Fruit fly (Drosophila melanogaster) whole organism, embryonic: ENCODE measurements around the gene Chd1.

Experiments
- Atf3 ChIP-seq: fragments of 200-800 bp; sonication (Bioruptor generic); optimal IDR thresholded peaks from 3 replicates; lab custom pipeline; 2016; ENCODE audit warnings: missing biosample characterization, missing genetic modification characterization
- Awh ChIP-seq: fragments of 200-800 bp; sonication (Bioruptor generic); IDR thresholded peaks from 2 replicates; pipeline ENCODE4, ENCODE4 v1.3.6; 2022; ENCODE audit warnings: missing biosample characterization, missing genetic modification characterization
- CG10267 ChIP-seq: fragments of 200-800 bp; sonication (Bioruptor generic); optimal IDR thresholded peaks from 2 replicates; lab custom pipeline; 2018; ENCODE audit warnings: missing biosample characterization, mild to moderate bottlenecking, missing genetic modification characterization, moderate library complexity
- CG10431 ChIP-seq: fragments of 200-800 bp; sonication (Bioruptor generic); optimal IDR thresholded peaks from 3 replicates; lab custom pipeline; 2018; ENCODE audit warnings: missing biosample characterization, mild to moderate bottlenecking, missing genetic modification characterization
- CG11504 ChIP-seq: fragments of 200-800 bp; sonication (Bioruptor generic); optimal IDR thresholded peaks from 3 replicates; lab custom pipeline; 2019; ENCODE audit warnings: missing biosample characterization, mild to moderate bottlenecking, missing genetic modification characterization, moderate library complexity
- CG13287 ChIP-seq: fragments of 200-800 bp; sonication (Bioruptor generic); IDR thresholded peaks from 2 replicates; pipeline ENCODE4 v1.3.6; 2022; ENCODE audit warnings: missing biosample characterization, missing genetic modification characterization; ENCODE audit not compliant: partially characterized antibody
- CG13296 ChIP-seq: fragments of 200-800 bp; sonication (Bioruptor generic); optimal IDR thresholded peaks from 3 replicates; lab custom pipeline; 2018; ENCODE audit warnings: missing biosample characterization, mild to moderate bottlenecking, missing genetic modification characterization
- CG13424 ChIP-seq: fragments of 200-800 bp; sonication (Bioruptor generic); optimal IDR thresholded peaks from 2 replicates; lab custom pipeline; 2019; ENCODE audit warnings: missing biosample characterization, mild to moderate bottlenecking, missing genetic modification characterization, moderate library complexity
- CG14667 ChIP-seq: fragments of 200-800 bp; sonication (Bioruptor generic); IDR thresholded peaks from 2 replicates; pipeline ENCODE4 v1.3.6; 2022; ENCODE audit warnings: missing biosample characterization, missing genetic modification characterization
- CG1529 ChIP-seq: fragments of 200-800 bp; sonication (Bioruptor generic); optimal IDR thresholded peaks from 3 replicates; lab custom pipeline; 2018; ENCODE audit warnings: missing biosample characterization, missing genetic modification characterization
- CG1602 ChIP-seq: fragments of 200-800 bp; sonication (Bioruptor generic); optimal IDR thresholded peaks from 3 replicates; lab custom pipeline; 2016; ENCODE audit warnings: missing biosample characterization, missing genetic modification characterization
- CG17361 ChIP-seq: fragments of 200-800 bp; sonication (Bioruptor generic); IDR thresholded peaks from 3 replicates; pipeline ENCODE4 v1.3.6; 2022; ENCODE audit warnings: missing biosample characterization, missing genetic modification characterization
- CG30403 ChIP-seq: fragments of 200-800 bp; sonication (Bioruptor generic); optimal IDR thresholded peaks from 3 replicates; lab custom pipeline; 2016; ENCODE audit warnings: missing biosample characterization, missing genetic modification characterization
- CG4424 ChIP-seq: fragments of 200-800 bp; sonication (Bioruptor generic); optimal IDR thresholded peaks from 3 replicates; lab custom pipeline; 2016; ENCODE audit warnings: missing biosample characterization, missing genetic modification characterization
- CG4707 ChIP-seq: fragments of 200-800 bp; sonication (Bioruptor generic); optimal IDR thresholded peaks from 2 replicates; lab custom pipeline; 2018; ENCODE audit warnings: missing biosample characterization, mild to moderate bottlenecking, missing genetic modification characterization, moderate library complexity
- CG4820 ChIP-seq: fragments of 200-800 bp; sonication (Bioruptor generic); optimal IDR thresholded peaks from 3 replicates; lab custom pipeline; 2016; ENCODE audit warnings: missing biosample characterization, missing genetic modification characterization
- CG5245 ChIP-seq: fragments of 200-800 bp; sonication (Bioruptor generic); optimal IDR thresholded peaks from 3 replicates; lab custom pipeline; 2016; ENCODE audit warnings: missing biosample characterization, missing genetic modification characterization
- CG6254 ChIP-seq: fragments of 200-800 bp; sonication (Bioruptor generic); optimal IDR thresholded peaks from 3 replicates; lab custom pipeline; 2017; ENCODE audit warnings: mild to moderate bottlenecking, missing biosample characterization, missing genetic modification reagents, missing genetic modification characterization
- CG7357 ChIP-seq: fragments of 200-800 bp; sonication (Bioruptor generic); IDR thresholded peaks from 3 replicates; pipeline ENCODE4 v1.3.6; 2022; ENCODE audit warnings: missing biosample characterization, missing genetic modification characterization
- CG7556 ChIP-seq: fragments of 200-800 bp; sonication (Bioruptor generic); optimal IDR thresholded peaks from 2 replicates; lab custom pipeline; 2017; ENCODE audit warnings: missing biosample characterization, mild to moderate bottlenecking, missing genetic modification characterization
- CG7839 ChIP-seq: fragments of 200-800 bp; sonication (Bioruptor generic); optimal IDR thresholded peaks from 3 replicates; lab custom pipeline; 2018; ENCODE audit warnings: missing biosample characterization, mild to moderate bottlenecking, missing genetic modification characterization, moderate library complexity
- CG8359 ChIP-seq: fragments of 200-800 bp; sonication (Bioruptor generic); optimal IDR thresholded peaks from 2 replicates; lab custom pipeline; 2017; ENCODE audit warnings: missing biosample characterization, mild to moderate bottlenecking, missing genetic modification characterization, borderline replicate concordance
- CG9817 ChIP-seq: fragments of 200-800 bp; sonication (Bioruptor generic); optimal IDR thresholded peaks from 2 replicates; lab custom pipeline; 2018; ENCODE audit warnings: missing biosample characterization, mild to moderate bottlenecking, missing genetic modification characterization, moderate library complexity
- CTCF ChIP-seq: fragments of 200-800 bp; sonication (Bioruptor generic); optimal IDR thresholded peaks from 2 replicates; lab custom pipeline; 2017; ENCODE audit warnings: missing biosample characterization, mild to moderate bottlenecking, missing genetic modification characterization, moderate library complexity
- CoRest ChIP-seq: fragments of 200-800 bp; sonication (Bioruptor generic); optimal IDR thresholded peaks from 3 replicates; lab custom pipeline; 2018; ENCODE audit warnings: missing biosample characterization, mild to moderate bottlenecking, missing genetic modification characterization, moderate library complexity
- Drgx ChIP-seq: fragments of 200-800 bp; sonication (Bioruptor generic); IDR thresholded peaks from 2 replicates; pipeline ENCODE4 v1.3.6; 2022; ENCODE audit warnings: missing biosample characterization, missing genetic modification characterization
- Gug ChIP-seq: fragments of 200-800 bp; sonication (Bioruptor generic); IDR thresholded peaks from 4 replicates; pipeline ENCODE4 v1.3.6; 2022; ENCODE audit warnings: missing biosample characterization, missing genetic modification characterization
- Hsf ChIP-seq: fragments of 200-800 bp; sonication (Bioruptor generic); optimal IDR thresholded peaks from 3 replicates; lab custom pipeline; 2016; ENCODE audit warnings: missing biosample characterization, missing genetic modification characterization
- Lhr ChIP-seq: fragments of 200-800 bp; sonication (Bioruptor generic); optimal IDR thresholded peaks from 3 replicates; lab custom pipeline; 2017; ENCODE audit warnings: mild to moderate bottlenecking, missing biosample characterization, missing genetic modification reagents, missing genetic modification characterization
- Med ChIP-seq: fragments of 200-800 bp; sonication (Bioruptor generic); peaks from one replicate; lab custom pipeline; 2016; ENCODE audit warnings: missing biosample characterization, missing genetic modification characterization, mild to moderate bottlenecking, inconsistent platforms, moderate library complexity
- Spps ChIP-seq: fragments of 200-800 bp; sonication (Bioruptor generic); optimal IDR thresholded peaks from 2 replicates; lab custom pipeline; 2018; ENCODE audit warnings: missing biosample characterization, mild to moderate bottlenecking, missing genetic modification characterization
- Trl ChIP-seq, 3 experiments: fragments of >200 bp in 2 of 3; fragments of 200-800 bp in 1 of 3; sonication (Bioruptor generic) in 1 of 3; optimal IDR thresholded peaks; 2 replicates in 1 of 3; 3 replicates in 2 of 3; lab custom pipeline; 2016 to 2017; ENCODE audit warnings: missing biosample characterization in 1 of 3, missing genetic modification characterization in 1 of 3
- Xbp1 ChIP-seq: fragments of 200-800 bp; sonication (Bioruptor generic); optimal IDR thresholded peaks from 3 replicates; lab custom pipeline; 2016; ENCODE audit warnings: missing biosample characterization, mild to moderate bottlenecking, missing genetic modification characterization
- ap ChIP-seq: fragments of 200-800 bp; sonication (Bioruptor generic); IDR thresholded peaks from 2 replicates; pipeline ENCODE4 v1.3.6; 2022; ENCODE audit warnings: missing biosample characterization, missing genetic modification characterization
- chinmo ChIP-seq: fragments of 200-800 bp; sonication (Bioruptor generic); IDR thresholded peaks from 4 replicates; pipeline ENCODE4 v1.3.6; 2022; ENCODE audit warnings: missing biosample characterization, missing genetic modification characterization; ENCODE audit not compliant: partially characterized antibody
- cwo ChIP-seq: fragments of 200-800 bp; sonication (Bioruptor generic); optimal IDR thresholded peaks from 3 replicates; lab custom pipeline; 2017; ENCODE audit warnings: missing biosample characterization, missing genetic modification characterization, mild to moderate bottlenecking, moderate library complexity, missing genetic modification reagents
- ems ChIP-seq: fragments of 200-800 bp; sonication (Bioruptor generic); optimal IDR thresholded peaks from 3 replicates; lab custom pipeline; 2016; ENCODE audit warnings: missing biosample characterization, missing genetic modification characterization
- ewg ChIP-seq: fragments of 200-800 bp; sonication (Bioruptor generic); optimal IDR thresholded peaks from 3 replicates; lab custom pipeline; 2017; ENCODE audit warnings: mild to moderate bottlenecking, missing biosample characterization, missing genetic modification reagents, missing genetic modification characterization
- exex ChIP-seq: fragments of 200-800 bp; sonication (Bioruptor generic); optimal IDR thresholded peaks from 4 replicates; lab custom pipeline; 2018; ENCODE audit warnings: missing biosample characterization, mild to moderate bottlenecking, missing genetic modification characterization, moderate library complexity
- fru ChIP-seq: fragments of >200 bp; optimal IDR thresholded peaks from 2 replicates; lab custom pipeline; 2017
- gsb ChIP-seq: fragments of 200-800 bp; sonication (Bioruptor generic); IDR thresholded peaks from 2 replicates; pipeline ENCODE4 v1.3.6; 2022; ENCODE audit warnings: missing biosample characterization, missing genetic modification characterization
- hb ChIP-seq: fragments of 200-800 bp; sonication (Bioruptor generic); IDR thresholded peaks from 3 replicates; pipeline ENCODE4 v1.3.6; 2022; ENCODE audit warnings: missing biosample characterization, missing genetic modification characterization; ENCODE audit not compliant: partially characterized antibody
- lab ChIP-seq: fragments of 200-800 bp; sonication (Bioruptor generic); optimal IDR thresholded peaks from 3 replicates; lab custom pipeline; 2017; ENCODE audit warnings: missing biosample characterization, missing genetic modification characterization, mild to moderate bottlenecking, moderate library complexity, missing genetic modification reagents
- nerfin-1 ChIP-seq: fragments of 200-800 bp; sonication (Bioruptor generic); optimal IDR thresholded peaks from 3 replicates; lab custom pipeline; 2019; ENCODE audit warnings: missing biosample characterization, mild to moderate bottlenecking, missing genetic modification characterization, moderate library complexity
- nmo ChIP-seq: fragments of 200-800 bp; sonication (Bioruptor generic); optimal IDR thresholded peaks from 2 replicates; lab custom pipeline; 2018; ENCODE audit warnings: missing biosample characterization, mild to moderate bottlenecking, missing genetic modification characterization, moderate library complexity
- onecut ChIP-seq: fragments of 200-800 bp; sonication (Bioruptor generic); IDR thresholded peaks from 2 replicates; pipeline ENCODE4 v1.3.6; 2022; ENCODE audit warnings: missing biosample characterization, missing genetic modification characterization
- pzg ChIP-seq: fragments of 200-800 bp; sonication (Bioruptor generic); optimal IDR thresholded peaks from 3 replicates; lab custom pipeline; 2018; ENCODE audit warnings: missing biosample characterization, mild to moderate bottlenecking, missing genetic modification characterization, moderate library complexity
- ranshi ChIP-seq: fragments of 200-800 bp; sonication (Bioruptor generic); IDR thresholded peaks from 2 replicates; pipeline ENCODE4 v1.3.6; 2022; ENCODE audit warnings: missing biosample characterization, missing genetic modification characterization
- vvl ChIP-seq: fragments of 200-800 bp; sonication (Bioruptor generic); IDR thresholded peaks from 2 replicates; pipeline ENCODE4 v1.3.6; 2022; ENCODE audit warnings: missing biosample characterization, missing genetic modification characterization

The Chd1 gene

dm6 chr2L:2957547-2958174, 29.9 kb downstream of the Chd1 start (continued):
- TF ChIP-seq CG8359 (peak; percentile 11), Awh (GFP tag; lab: Robert Waterston, UW) (0 out of 2 replicates have a peak, but pooled peaks have one; percentile 17), ewg (GFP tag; lab: Kevin White, UChicago) (peak; percentile 54), CG13296 (GFP tag; lab: Kevin White, UChicago) (no peak), Xbp1 (GFP tag; lab: Kevin White, UChicago) (peak; percentile 61), nmo (GFP tag; lab: Kevin White, UChicago) (peak; percentile 86), Med (GFP tag; lab: Kevin White, UChicago) (peak; percentile 78), CG13287 (GFP tag; lab: Robert Waterston, UW) (no peak), Lhr (GFP tag; lab: Kevin White, UChicago) (peak; percentile 16), CG9817 (tag; lab: Kevin White, UChicago) (peak; percentile 12), Spps (tag; lab: Kevin White, UChicago) (peak; percentile 27), CTCF (no peak), fru (lab: Kevin White, UChicago) (no peak), CG7556 (no peak), ap (GFP tag; lab: Robert Waterston, UW) (0 out of 2 replicates have a peak, but pooled peaks have one; percentile 26), CG10267 (peak; percentile 47), CG5245 (GFP tag; lab: Kevin White, UChicago) (peak; percentile 13), Atf3 (peak; percentile 1), CoRest (tag; lab: Kevin White, UChicago) (peak; percentile 63), CG30403 (peak; percentile 64), chinmo (GFP tag; lab: Robert Waterston, UW) (no peak), CG6254 (GFP tag; lab: Kevin White, UChicago) (peak; percentile 48), Trl (optimal IDR thresholded peaks at IDR 0.05; lab: Kevin White, UChicago) (peak; percentile 10 to 59), Trl (GFP tag; optimal IDR thresholded peaks at IDR 0.05; lab: Kevin White, UChicago) (no peak), CG7839 (tag; lab: Kevin White, UChicago) (peak; percentile 72), CG4820 (GFP tag; lab: Kevin White, UChicago) (peak; percentile 63), lab (GFP tag; lab: Kevin White, UChicago) (no peak), Hsf (peak; percentile 41), exex (tag; lab: Kevin White, UChicago) (no peak), ems (GFP tag; lab: Kevin White, UChicago) (peak; percentile 60), Gug (GFP tag; lab: Robert Waterston, UW) (peak; percentile 14; the same call in 2 of the 4 replicates), CG4424 (peak; percentile 64), CG17361 (GFP tag; lab: Robert Waterston, UW) (peak; percentile 79), CG1602 (peak; percentile 32), CG7357 (GFP tag; lab: Robert Waterston, UW) (peak; percentile 28; the same call in 1 of the 3 replicates), pzg (GFP tag; lab: Kevin White, UChicago) (no peak), hb (GFP tag; lab: Robert Waterston, UW) (no peak), CG10431 (GFP tag; lab: Kevin White, UChicago) (peak; percentile 9), CG14667 (GFP tag; lab: Robert Waterston, UW) (0 out of 2 replicates have a peak, but pooled peaks have one; percentile 30), cwo (no peak), onecut (GFP tag; lab: Robert Waterston, UW) (peak; percentile 48), ranshi (GFP tag; lab: Robert Waterston, UW) (peak; percentile 18; the same call in 1 of the 2 replicates), Drgx (GFP tag; lab: Robert Waterston, UW) (peak; percentile 80), CG1529 (GFP tag; lab: Kevin White, UChicago) (peak; percentile 14), CG4707 (GFP tag; lab: Kevin White, UChicago) (no peak), CG11504 (tag; lab: Kevin White, UChicago) (peak; percentile 78), vvl (GFP tag; lab: Robert Waterston, UW) (peak; percentile 51; the same call in 1 of the 2 replicates), gsb (GFP tag; lab: Robert Waterston, UW) (no peak), CG13424 (tag; lab: Kevin White, UChicago) (peak; percentile 50), nerfin-1 (peak; percentile 42)
